Worm (Caenorhabditis elegans) whole organism, L3 larva: ENCODE measurements around the gene srx-24.

ENCODE experiments used
- R02D3.7 ChIP-seq: fragments of 150-350 bp; optimal IDR thresholded peaks from 2 replicates; lab custom pipeline; 2014; ENCODE audit warnings: missing biosample characterization, missing genetic modification characterization
- ZK546.5 ChIP-seq: sonication (generic microtip); optimal IDR thresholded peaks from 2 replicates; lab custom pipeline; 2017; ENCODE audit warnings: missing biosample characterization, missing genetic modification characterization
- aly-2 ChIP-seq: fragments of 150-350 bp; optimal IDR thresholded peaks from 2 replicates; lab custom pipeline; 2014; ENCODE audit warnings: missing biosample characterization, missing genetic modification characterization
- ama-1 ChIP-seq: fragments of 150-350 bp; optimal IDR thresholded peaks from 2 replicates; lab custom pipeline; 2018
- ceh-16 ChIP-seq: sonication (generic microtip); optimal IDR thresholded peaks from 2 replicates; lab custom pipeline; 2017; ENCODE audit warnings: missing biosample characterization, missing genetic modification characterization
- ceh-28 ChIP-seq: fragments of 150-350 bp; optimal IDR thresholded peaks from 2 replicates; lab custom pipeline; 2014; ENCODE audit warnings: missing biosample characterization, missing genetic modification reagents, missing genetic modification characterization
- ceh-82 ChIP-seq: fragments of 150-350 bp; optimal IDR thresholded peaks from 2 replicates; lab custom pipeline; 2014; ENCODE audit warnings: missing biosample characterization, missing genetic modification characterization
- daf-12 ChIP-seq: fragments of 150-350 bp; optimal IDR thresholded peaks from 2 replicates; lab custom pipeline; 2014; ENCODE audit warnings: missing biosample characterization, missing genetic modification reagents, missing genetic modification characterization
- egl-27 ChIP-seq: sonication (generic microtip); optimal IDR thresholded peaks from 4 replicates; lab custom pipeline; 2017; ENCODE audit warnings: missing biosample characterization, missing genetic modification reagents, missing genetic modification characterization
- elt-1 ChIP-seq: fragments of 150-350 bp; optimal IDR thresholded peaks from 2 replicates; lab custom pipeline; 2014; ENCODE audit warnings: missing biosample characterization, missing genetic modification characterization
- elt-2 ChIP-seq: sonication (generic microtip); optimal IDR thresholded peaks from 2 replicates; lab custom pipeline; 2016; ENCODE audit warnings: missing genetic modification reagents, mild to moderate bottlenecking, missing genetic modification characterization, missing compliant biosample characterization
- elt-3 ChIP-seq, 3 experiments: fragments of 150-350 bp in 1 of 3; sonication (generic microtip) in 2 of 3; optimal IDR thresholded peaks; 2 replicates in 2 of 3; 4 replicates in 1 of 3; lab custom pipeline; 2014 to 2017; ENCODE audit warnings: missing biosample characterization in 3 of 3, missing genetic modification characterization in 3 of 3
- eor-1 ChIP-seq, 2 experiments: fragments of 150-350 bp; optimal IDR thresholded peaks; 2 replicates each; lab custom pipeline; 2014 to 2018; ENCODE audit warnings: missing biosample characterization in 2 of 2, missing genetic modification characterization in 2 of 2
- fkh-10 ChIP-seq: sonication (generic microtip); optimal IDR thresholded peaks from 2 replicates; lab custom pipeline; 2017; ENCODE audit warnings: missing biosample characterization, missing genetic modification reagents, missing genetic modification characterization
- hmg-11 ChIP-seq: sonication (generic microtip); optimal IDR thresholded peaks from 2 replicates; lab custom pipeline; 2016; ENCODE audit warnings: missing genetic modification characterization, missing compliant biosample characterization
- jun-1 ChIP-seq: fragments of 150-350 bp; optimal IDR thresholded peaks from 2 replicates; lab custom pipeline; 2014; ENCODE audit warnings: missing biosample characterization, missing genetic modification reagents, missing genetic modification characterization
- lin-15B ChIP-seq: fragments of 150-350 bp; optimal IDR thresholded peaks from 2 replicates; lab custom pipeline; 2014; ENCODE audit warnings: missing biosample characterization, missing genetic modification characterization
- lin-39 ChIP-seq: fragments of 150-350 bp; optimal IDR thresholded peaks from 2 replicates; lab custom pipeline; 2018; ENCODE audit warnings: missing biosample characterization, missing genetic modification reagents, missing genetic modification characterization
- lsy-12 ChIP-seq: sonication (generic microtip); optimal IDR thresholded peaks from 2 replicates; lab custom pipeline; 2016; ENCODE audit warnings: mild to moderate bottlenecking, missing genetic modification characterization, missing compliant biosample characterization
- mdl-1 ChIP-seq: fragments of 150-350 bp; optimal IDR thresholded peaks from 2 replicates; lab custom pipeline; 2014; ENCODE audit warnings: missing biosample characterization, missing genetic modification characterization
- mml-1 ChIP-seq: fragments of 150-350 bp; sonication (generic microtip); optimal IDR thresholded peaks from 3 replicates; lab custom pipeline; 2014; ENCODE audit warnings: missing biosample characterization, missing genetic modification characterization
- nfya-1 ChIP-seq: sonication (generic microtip); optimal IDR thresholded peaks from 2 replicates; lab custom pipeline; 2017; ENCODE audit warnings: missing genetic modification characterization, mild to moderate bottlenecking, missing compliant biosample characterization, antibody characterized with exemption, moderate library complexity; ENCODE audit not compliant: insufficient read depth
- nhr-12 ChIP-seq: fragments of 150-350 bp; optimal IDR thresholded peaks from 2 replicates; lab custom pipeline; 2014; ENCODE audit warnings: missing biosample characterization, missing genetic modification characterization
- nhr-23 ChIP-seq: fragments of 150-350 bp; optimal IDR thresholded peaks from 2 replicates; lab custom pipeline; 2014; ENCODE audit warnings: missing biosample characterization, missing genetic modification reagents, missing genetic modification characterization
- nhr-237 ChIP-seq: fragments of 150-350 bp; optimal IDR thresholded peaks from 2 replicates; lab custom pipeline; 2014; ENCODE audit warnings: missing biosample characterization, missing genetic modification characterization
- nhr-25 ChIP-seq: sonication (generic microtip); optimal IDR thresholded peaks from 2 replicates; lab custom pipeline; 2017; ENCODE audit warnings: missing biosample characterization, missing genetic modification characterization
- nhr-28 ChIP-seq: fragments of 150-350 bp; optimal IDR thresholded peaks from 2 replicates; lab custom pipeline; 2014; ENCODE audit warnings: missing biosample characterization, missing genetic modification characterization
- nhr-43 ChIP-seq: sonication (generic microtip); optimal IDR thresholded peaks from 2 replicates; lab custom pipeline; 2016; ENCODE audit warnings: mild to moderate bottlenecking, missing genetic modification characterization, missing compliant biosample characterization; ENCODE audit not compliant: poor library complexity, severe bottlenecking
- nhr-67 ChIP-seq: fragments of 150-350 bp; optimal IDR thresholded peaks from 2 replicates; lab custom pipeline; 2014; ENCODE audit warnings: missing biosample characterization, missing genetic modification characterization
- nhr-76 ChIP-seq: fragments of 150-350 bp; sonication (generic microtip); optimal IDR thresholded peaks from 5 replicates; lab custom pipeline; 2014; ENCODE audit warnings: missing biosample characterization, missing genetic modification characterization
- nhr-77 ChIP-seq: fragments of 150-350 bp; optimal IDR thresholded peaks from 2 replicates; lab custom pipeline; 2014; ENCODE audit warnings: missing biosample characterization, missing genetic modification characterization
- pha-4 ChIP-seq: fragments of 150-350 bp; optimal IDR thresholded peaks from 2 replicates; lab custom pipeline; 2014; ENCODE audit warnings: missing biosample characterization, missing genetic modification reagents, missing genetic modification characterization
- pqm-1 ChIP-seq: fragments of 150-350 bp; optimal IDR thresholded peaks from 2 replicates; lab custom pipeline; 2017; ENCODE audit warnings: missing biosample characterization, missing genetic modification characterization, inconsistent platforms
- skn-1 ChIP-seq: fragments of 150-350 bp; optimal IDR thresholded peaks from 2 replicates; lab custom pipeline; 2014; ENCODE audit warnings: missing biosample characterization, missing genetic modification characterization
- snpc-4 ChIP-seq: fragments of 150-350 bp; optimal IDR thresholded peaks from 2 replicates; lab custom pipeline; 2014; ENCODE audit warnings: missing biosample characterization, missing genetic modification characterization
- tbx-2 ChIP-seq: sonication (generic microtip); optimal IDR thresholded peaks from 2 replicates; lab custom pipeline; 2016; ENCODE audit warnings: mild to moderate bottlenecking, missing genetic modification characterization, missing compliant biosample characterization
- unc-39 ChIP-seq: sonication (generic microtip); optimal IDR thresholded peaks from 4 replicates; lab custom pipeline; 2017; ENCODE audit warnings: missing biosample characterization, missing genetic modification characterization
- unc-62 ChIP-seq: fragments of 150-350 bp; sonication (generic microtip); optimal IDR thresholded peaks from 4 replicates; lab custom pipeline; 2014; ENCODE audit warnings: missing biosample characterization, missing genetic modification reagents, missing genetic modification characterization
- zag-1 ChIP-seq: fragments of 150-350 bp; optimal IDR thresholded peaks from 2 replicates; lab custom pipeline; 2014; ENCODE audit warnings: missing biosample characterization, missing genetic modification characterization
- ztf-11 ChIP-seq: fragments of 150-350 bp; optimal IDR thresholded peaks from 2 replicates; lab custom pipeline; 2014; ENCODE audit warnings: missing biosample characterization, missing genetic modification characterization
- ztf-4 ChIP-seq: fragments of 150-350 bp; optimal IDR thresholded peaks from 2 replicates; lab custom pipeline; 2014; ENCODE audit warnings: missing biosample characterization, missing genetic modification characterization

srx-24 gene

DNA sequence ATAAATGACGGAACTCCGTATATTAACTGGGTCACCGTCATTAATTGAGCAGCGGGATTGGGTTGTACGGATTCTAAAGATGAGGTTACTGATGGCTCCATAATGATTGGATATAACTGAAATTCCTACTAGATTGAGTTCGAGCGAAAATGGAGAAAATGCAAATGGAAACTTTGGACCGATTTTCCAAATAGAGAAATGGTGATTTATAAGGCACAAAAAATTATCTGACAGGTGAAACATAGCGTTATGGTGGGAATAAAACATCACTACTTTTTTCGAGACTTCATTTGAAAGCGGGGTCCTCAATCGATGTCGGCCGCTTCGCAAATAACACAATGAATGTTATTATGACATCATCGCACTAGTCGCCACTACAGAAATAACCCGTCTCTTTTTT lies 27.4 kb downstream of the srx-24 start, which contains the start of gene srg-60:
Gene srg-60, minus strand, starts transcription at position 101 of the 400 bp plus-strand sequence.
- no peak for TF ChIP-seq ztf-11 (tag; lab: Kevin White, UChicago)
- TF ChIP-seq mdl-1 (tag; lab: Kevin White, UChicago): no peak
- no peak for TF ChIP-seq ama-1 (lab: Kevin White, UChicago)
- no peak for TF ChIP-seq ceh-28
- TF ChIP-seq ceh-82 (tag; lab: Kevin White, UChicago): no peak
- TF ChIP-seq nhr-25 (tag; lab: Kevin White, UChicago): no peak
- TF ChIP-seq skn-1: no peak
- no peak for TF ChIP-seq aly-2
- TF ChIP-seq, all 47 proteins: peak for 0

DNA sequence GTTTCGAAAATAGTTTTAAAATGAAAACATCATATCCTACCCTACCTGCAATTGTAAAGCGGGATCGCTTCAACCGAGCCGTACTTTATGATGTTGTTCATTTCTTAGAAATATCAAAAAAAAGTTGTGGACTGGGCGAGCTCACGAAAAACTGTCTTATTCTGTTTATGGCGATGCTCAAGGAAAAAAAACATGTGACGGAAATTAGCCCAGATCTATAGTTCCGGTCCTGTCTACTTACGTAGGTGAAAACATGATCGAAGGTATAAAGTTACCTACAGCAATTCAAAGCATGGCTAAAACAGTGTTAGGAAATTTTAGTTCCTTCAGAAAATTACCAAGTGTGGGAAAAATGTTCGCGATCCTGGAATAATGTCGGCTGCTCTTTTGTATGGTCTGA lies 29.1 kb downstream of the srx-24 start, which contains the start of gene srt-27:
Gene srt-27, minus strand, starts transcription at position 101 of the 400 bp plus-strand sequence.
- no peak for TF ChIP-seq lin-15B (tag; lab: Kevin White, UChicago)
- no peak for TF ChIP-seq zag-1 (tag; lab: Kevin White, UChicago)
- TF ChIP-seq unc-62 (GFP tag; lab: Kevin White, UChicago): no peak
- TF ChIP-seq jun-1: no peak
- no peak for TF ChIP-seq nhr-12 (tag; lab: Kevin White, UChicago)
- TF ChIP-seq nhr-43: no peak
- TF ChIP-seq eor-1 (tag; optimal IDR thresholded peaks at IDR 0.05; lab: Kevin White, UChicago): no peak
- TF ChIP-seq elt-2: no peak
- TF ChIP-seq mml-1 (tag; lab: Kevin White, UChicago): no peak
- no peak for TF ChIP-seq nfya-1 (tag; lab: Kevin White, UChicago)
- TF ChIP-seq snpc-4 (tag; lab: Kevin White, UChicago): no peak
- TF ChIP-seq ama-1 (lab: Kevin White, UChicago): no peak
- no peak for TF ChIP-seq unc-39
- no peak for TF ChIP-seq nhr-23

ce11 chrV:2718688-2719185 lies 31.2 kb downstream of the srx-24 start, which contains the start of gene srt-29:
Gene srt-29 (minus strand): TSS chrV:2719135.
- no peak for TF ChIP-seq eor-1 (tag; optimal IDR thresholded peaks at IDR 0.05; lab: Kevin White, UChicago)
- TF ChIP-seq nfya-1 (tag; lab: Kevin White, UChicago): no peak
- no peak for TF ChIP-seq daf-12 (tag; lab: Kevin White, UChicago)
- TF ChIP-seq egl-27: no peak
- no peak for TF ChIP-seq R02D3.7 (tag; lab: Kevin White, UChicago)
- TF ChIP-seq nhr-43: no peak
- no peak for TF ChIP-seq mdl-1 (tag; lab: Kevin White, UChicago)
- no peak for TF ChIP-seq pha-4 (tag; lab: Kevin White, UChicago)
- no peak for TF ChIP-seq skn-1

DNA sequence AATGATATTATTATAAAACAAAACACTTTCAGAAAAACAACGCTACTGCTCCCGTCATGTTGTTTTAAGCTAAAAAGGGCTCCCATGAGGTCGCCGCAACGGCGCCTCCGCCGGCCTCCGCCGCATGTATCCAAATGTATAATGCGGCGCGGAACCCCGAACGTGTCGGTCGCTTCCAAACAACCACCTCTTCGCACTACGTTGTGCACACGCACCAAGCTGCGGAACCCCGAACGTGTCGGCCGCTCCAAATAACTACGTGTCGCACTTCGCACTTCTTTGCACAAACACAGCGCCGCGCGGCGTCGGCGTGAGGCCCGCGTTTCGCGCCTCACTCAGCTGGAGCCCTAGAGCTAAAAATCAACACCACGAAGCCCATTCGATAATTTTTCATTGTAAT lies 33.0 kb downstream of the srx-24 start:
- TF ChIP-seq aly-2 (no peak), nhr-67 (no peak), skn-1 (no peak), nhr-76 (no peak), nhr-25 (tag; lab: Kevin White, UChicago) (no peak), nhr-28 (tag; lab: Kevin White, UChicago) (no peak), egl-27 (no peak), lsy-12 (tag; lab: Kevin White, UChicago) (no peak), nhr-237 (tag; lab: Kevin White, UChicago) (no peak), tbx-2 (tag; lab: Kevin White, UChicago) (no peak), jun-1 (no peak), pqm-1 (tag; lab: Kevin White, UChicago) (no peak), elt-2 (no peak), nhr-12 (tag; lab: Kevin White, UChicago) (no peak), fkh-10 (GFP tag; lab: Kevin White, UChicago) (no peak), nhr-43 (no peak), unc-39 (no peak), lin-39 (tag; lab: Kevin White, UChicago) (no peak), ceh-16 (tag; lab: Kevin White, UChicago) (no peak), pha-4 (tag; lab: Kevin White, UChicago) (no peak)

DNA sequence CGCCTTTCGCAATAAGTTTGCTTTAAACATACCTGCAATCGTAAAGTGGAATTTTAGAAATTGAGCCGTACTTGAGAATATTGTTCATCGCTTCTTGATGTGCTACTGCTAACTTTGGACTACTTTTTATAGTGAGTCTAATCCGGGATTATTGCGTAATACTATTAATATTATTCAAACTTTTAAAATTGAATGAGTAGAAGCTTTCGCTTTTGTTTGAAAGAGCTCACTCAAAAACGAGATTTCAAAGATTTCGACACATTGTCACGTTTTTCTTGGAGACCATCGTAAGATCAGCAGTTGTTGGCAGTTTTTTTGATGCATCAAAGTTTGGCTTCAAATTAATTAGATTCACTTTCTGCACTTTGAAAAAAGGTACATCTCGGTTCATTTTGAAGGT lies 36.4 kb downstream of the srx-24 start, which contains the start of gene srt-28:
Gene srt-28, minus strand, starts transcription at position 101 of the 400 bp plus-strand sequence.
- TF ChIP-seq elt-3 (tag; optimal IDR thresholded peaks at IDR 0.05; lab: Kevin White, UChicago): no peak
- no peak for TF ChIP-seq ztf-4 (tag; lab: Kevin White, UChicago)
- TF ChIP-seq elt-1 (tag; lab: Kevin White, UChicago): no peak
- no peak for TF ChIP-seq nhr-28 (tag; lab: Kevin White, UChicago)
- no peak for TF ChIP-seq hmg-11 (tag; lab: Kevin White, UChicago)
- TF ChIP-seq pqm-1 (tag; lab: Kevin White, UChicago): no peak
- no peak for TF ChIP-seq nhr-23
- no peak for TF ChIP-seq lin-39 (tag; lab: Kevin White, UChicago)
- TF ChIP-seq aly-2: no peak
- no peak for TF ChIP-seq nhr-43
- no peak for TF ChIP-seq ceh-82 (tag; lab: Kevin White, UChicago)
- TF ChIP-seq nhr-77 (tag; lab: Kevin White, UChicago): no peak
- no peak for TF ChIP-seq ZK546.5
- TF ChIP-seq unc-39: no peak
- no peak for TF ChIP-seq lsy-12 (tag; lab: Kevin White, UChicago)
- TF ChIP-seq pha-4 (tag; lab: Kevin White, UChicago): no peak
